Worm (Caenorhabditis elegans) whole organism, mixed stage, embryonic: ENCODE data around the gene scrm-8.
A peak's percentile ranks its signal among the peaks of the same experiment; 100 is the strongest.

Source experiments
- bed-3 ChIP-seq: fragments of 200-800 bp; sonication (Bioruptor generic); optimal IDR thresholded peaks from 3 replicates; lab custom pipeline; 2018; ENCODE audit warnings: mild to moderate bottlenecking, missing genetic modification characterization, moderate library complexity, missing compliant biosample characterization
- ces-1 ChIP-seq: fragments of 150-350 bp; optimal IDR thresholded peaks from 2 replicates; lab custom pipeline; 2014; ENCODE audit warnings: missing biosample characterization, missing genetic modification reagents, missing genetic modification characterization
- drap-1 ChIP-seq: fragments of 200-800 bp; sonication (Bioruptor generic); optimal IDR thresholded peaks from 3 replicates; lab custom pipeline; 2018; ENCODE audit warnings: mild to moderate bottlenecking, missing genetic modification characterization, missing compliant biosample characterization
- elt-1 ChIP-seq: sonication (generic microtip); optimal IDR thresholded peaks from 2 replicates; lab custom pipeline; 2017; ENCODE audit warnings: missing genetic modification characterization, mild to moderate bottlenecking, missing compliant biosample characterization, antibody characterized with exemption, moderate library complexity, borderline replicate concordance; ENCODE audit not compliant: insufficient read depth
- flh-1 ChIP-seq: fragments of 200-800 bp; sonication (Bioruptor generic); optimal IDR thresholded peaks from 2 replicates; lab custom pipeline; 2018; ENCODE audit warnings: mild to moderate bottlenecking, missing genetic modification characterization, moderate library complexity, missing compliant biosample characterization
- ham-2 ChIP-seq: fragments of 200-800 bp; sonication (Bioruptor generic); optimal IDR thresholded peaks from 2 replicates; lab custom pipeline; 2018; ENCODE audit warnings: mild to moderate bottlenecking, missing genetic modification characterization, missing compliant biosample characterization
- nhr-12 ChIP-seq: fragments of 150-350 bp; optimal IDR thresholded peaks from 2 replicates; lab custom pipeline; 2014; ENCODE audit warnings: missing biosample characterization, missing genetic modification characterization
- nhr-237 ChIP-seq: fragments of 150-350 bp; optimal IDR thresholded peaks from 2 replicates; lab custom pipeline; 2014; ENCODE audit warnings: missing biosample characterization, missing genetic modification characterization
- nhr-28 ChIP-seq: fragments of 150-350 bp; optimal IDR thresholded peaks from 2 replicates; lab custom pipeline; 2014; ENCODE audit warnings: missing biosample characterization, missing genetic modification characterization
- nhr-76 ChIP-seq: sonication (generic microtip); optimal IDR thresholded peaks from 2 replicates; lab custom pipeline; 2017; ENCODE audit warnings: missing biosample characterization, missing genetic modification characterization
- unc-39 ChIP-seq: fragments of 150-350 bp; optimal IDR thresholded peaks from 2 replicates; lab custom pipeline; 2014; ENCODE audit warnings: missing biosample characterization, missing genetic modification characterization
- zip-8 ChIP-seq: fragments of 150-350 bp; optimal IDR thresholded peaks from 2 replicates; lab custom pipeline; 2014; ENCODE audit warnings: missing biosample characterization, missing genetic modification characterization

DNA sequence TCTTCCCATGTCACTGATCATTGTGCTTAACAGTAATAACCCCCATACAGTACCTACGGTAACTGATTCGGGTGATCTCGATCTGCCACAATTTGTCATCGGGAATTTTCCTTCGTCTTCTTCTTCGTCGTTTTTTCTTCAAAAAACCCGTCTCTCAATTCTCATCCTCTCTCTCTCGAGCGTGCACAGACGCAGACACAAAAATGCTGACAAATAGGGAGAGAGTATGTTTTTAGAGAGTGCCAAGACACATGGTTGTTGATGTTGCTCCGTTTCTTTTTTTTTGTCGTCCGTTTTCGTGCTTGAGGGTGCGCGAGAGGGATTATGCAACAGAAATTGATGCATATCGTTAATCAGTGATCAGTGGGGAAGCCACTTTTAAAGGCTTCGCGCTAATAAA lies 50.9 kb downstream of the scrm-8 start:
- no peak for TF ChIP-seq nhr-12
- no peak for TF ChIP-seq zip-8 (tag; lab: Kevin White, UChicago)
- TF ChIP-seq bed-3 (GFP tag; lab: Kevin White, UChicago): no peak
- no peak for TF ChIP-seq flh-1
- TF ChIP-seq elt-1 (tag; lab: Kevin White, UChicago): no peak
- TF ChIP-seq drap-1: no peak
- TF ChIP-seq ham-2 (GFP tag; lab: Kevin White, UChicago): no peak
- TF ChIP-seq ces-1 (GFP tag; lab: Kevin White, UChicago): no peak
- no peak for TF ChIP-seq nhr-76 (tag; lab: Kevin White, UChicago)
- no peak for TF ChIP-seq unc-39 (tag; lab: Kevin White, UChicago)
- no peak for TF ChIP-seq nhr-28 (tag; lab: Kevin White, UChicago)
- peak; percentile 68 for TF ChIP-seq nhr-237 (tag; lab: Kevin White, UChicago)
